Worm (Caenorhabditis elegans): ENCODE results near the gene srd-34.

srd-34 gene

ce11 chrV:10581837-10582300, 33.0 kb upstream of the srd-34 start, which contains the start of gene T21C9.6:
Gene T21C9.6, plus strand, starts transcription at chrV:10581887.
- TF ChIP-seq ceh-13 (GFP tag; optimal IDR thresholded peaks at IDR 0.05) (no peak), sea-1 (GFP tag; conservative IDR thresholded peaks at IDR 0.05) (no peak), flt-1 (GFP tag; IDR thresholded peaks at IDR 0.05) (no peak), hmbx-1 (tag; optimal IDR thresholded peaks at IDR 0.05) (no peak), hnd-1 (tag; optimal IDR thresholded peaks at IDR 0.05) (no peak), ets-7 (tag; optimal IDR thresholded peaks at IDR 0.05) (no peak), tbx-37 (GFP tag; conservative IDR thresholded peaks at IDR 0.05) (no peak), tbx-11 (GFP tag; IDR thresholded peaks at IDR 0.05) (no peak), aly-1 (tag; optimal IDR thresholded peaks at IDR 0.05) (no peak), B0310.2 (tag; optimal IDR thresholded peaks at IDR 0.05) (no peak), tra-4 (tag; optimal IDR thresholded peaks at IDR 0.05) (no peak), scrt-1 (GFP tag; IDR thresholded peaks at IDR 0.05) (no peak), ama-1 (optimal IDR thresholded peaks at IDR 0.05) (no peak), hmg-4 (GFP tag; optimal IDR thresholded peaks at IDR 0.05) (no peak), F13C5.2 (tag; optimal IDR thresholded peaks at IDR 0.05) (no peak), pes-1 (GFP tag; IDR thresholded peaks at IDR 0.05) (no peak)

ce11 chrV:10580638-10581037, 31.8 kb upstream of the srd-34 start:
- TF ChIP-seq tra-4 (tag; optimal IDR thresholded peaks at IDR 0.05) (no peak), ceh-36 (tag; optimal IDR thresholded peaks at IDR 0.05) (no peak), sea-1 (GFP tag; conservative IDR thresholded peaks at IDR 0.05) (no peak), flt-1 (GFP tag; IDR thresholded peaks at IDR 0.05) (no peak)

ce11 chrV:10578938-10579337, 30.1 kb upstream of the srd-34 start, which contains the start of the genes erh-1 and lpd-9:
Gene erh-1, minus strand, starts transcription at chrV:10579141.
Gene lpd-9, plus strand, starts transcription at chrV:10579305.
- no peak for TF ChIP-seq aly-1 (tag; optimal IDR thresholded peaks at IDR 0.05)
- peak; percentile 54 for TF ChIP-seq F13C5.2 (tag; optimal IDR thresholded peaks at IDR 0.05)
- 0 out of 2 replicates have a peak, but pooled peaks have one; percentile 31 for TF ChIP-seq tbx-37 (GFP tag; conservative IDR thresholded peaks at IDR 0.05)

ce11 chrV:10578226-10578625, 29.3 kb upstream of the srd-34 start, which contains the start of gene mics-1:
Gene mics-1, minus strand, starts transcription at chrV:10578326.
- TF ChIP-seq scrt-1 (GFP tag; IDR thresholded peaks at IDR 0.05) (no peak), sea-1 (GFP tag; conservative IDR thresholded peaks at IDR 0.05) (no peak), ceh-36 (tag; optimal IDR thresholded peaks at IDR 0.05) (no peak), B0310.2 (tag; optimal IDR thresholded peaks at IDR 0.05) (no peak), hnd-1 (tag; optimal IDR thresholded peaks at IDR 0.05) (no peak), F13C5.2 (tag; optimal IDR thresholded peaks at IDR 0.05) (no peak), pes-1 (GFP tag; IDR thresholded peaks at IDR 0.05) (no peak), ceh-13 (GFP tag; optimal IDR thresholded peaks at IDR 0.05) (no peak), hmg-4 (GFP tag; optimal IDR thresholded peaks at IDR 0.05) (no peak), ama-1 (optimal IDR thresholded peaks at IDR 0.05) (no peak), tbx-37 (GFP tag; conservative IDR thresholded peaks at IDR 0.05) (no peak), tra-4 (tag; optimal IDR thresholded peaks at IDR 0.05) (no peak)

ce11 chrV:10576319-10576718, 27.4 kb upstream of the srd-34 start, which contains the start of gene vps-54:
Gene vps-54, minus strand, starts transcription at chrV:10576419.
- TF ChIP-seq scrt-1 (GFP tag; IDR thresholded peaks at IDR 0.05) (no peak), B0310.2 (tag; optimal IDR thresholded peaks at IDR 0.05) (no peak), tbx-37 (GFP tag; conservative IDR thresholded peaks at IDR 0.05) (no peak), hmbx-1 (tag; optimal IDR thresholded peaks at IDR 0.05) (no peak), tra-4 (tag; optimal IDR thresholded peaks at IDR 0.05) (no peak), aly-1 (tag; optimal IDR thresholded peaks at IDR 0.05) (no peak), ets-7 (tag; optimal IDR thresholded peaks at IDR 0.05) (no peak)

ce11 chrV:10574197-10574596, 25.3 kb upstream of the srd-34 start:
- no peak for TF ChIP-seq ama-1 (optimal IDR thresholded peaks at IDR 0.05)

ce11 chrV:10572614-10573013, 23.7 kb upstream of the srd-34 start, which contains the start of gene del-6:
Gene del-6, plus strand, starts transcription at chrV:10572914.
- TF ChIP-seq tbx-37 (GFP tag; conservative IDR thresholded peaks at IDR 0.05) = no peak
- TF ChIP-seq flt-1 (GFP tag; IDR thresholded peaks at IDR 0.05) = no peak
- TF ChIP-seq ama-1 (optimal IDR thresholded peaks at IDR 0.05) = no peak

- no peak for TF ChIP-seq aly-1 (tag; optimal IDR thresholded peaks at IDR 0.05)
- TF ChIP-seq tbx-37 (GFP tag; conservative IDR thresholded peaks at IDR 0.05) = no peak
- TF ChIP-seq flt-1 (GFP tag; IDR thresholded peaks at IDR 0.05) = no peak
- no peak for TF ChIP-seq ceh-36 (tag; optimal IDR thresholded peaks at IDR 0.05)
- TF ChIP-seq tbx-11 (GFP tag; IDR thresholded peaks at IDR 0.05) = no peak
- TF ChIP-seq F13C5.2 (tag; optimal IDR thresholded peaks at IDR 0.05) = no peak
- TF ChIP-seq ets-7 (tag; optimal IDR thresholded peaks at IDR 0.05) = no peak
- no peak for TF ChIP-seq tra-4 (tag; optimal IDR thresholded peaks at IDR 0.05)
- TF ChIP-seq ama-1 (optimal IDR thresholded peaks at IDR 0.05) = no peak
- no peak for TF ChIP-seq hmg-4 (GFP tag; optimal IDR thresholded peaks at IDR 0.05)
- TF ChIP-seq hmbx-1 (tag; optimal IDR thresholded peaks at IDR 0.05) = no peak
- TF ChIP-seq hnd-1 (tag; optimal IDR thresholded peaks at IDR 0.05) = no peak
- no peak for TF ChIP-seq scrt-1 (GFP tag; IDR thresholded peaks at IDR 0.05)
Observed at ce11 chrV:10571523-10571922, 22.6 kb upstream of the srd-34 start.

- TF ChIP-seq tra-4 (tag; optimal IDR thresholded peaks at IDR 0.05) (no peak), B0310.2 (tag; optimal IDR thresholded peaks at IDR 0.05) (no peak), flt-1 (GFP tag; IDR thresholded peaks at IDR 0.05) (no peak), tbx-11 (GFP tag; IDR thresholded peaks at IDR 0.05) (no peak), F13C5.2 (tag; optimal IDR thresholded peaks at IDR 0.05) (no peak), scrt-1 (GFP tag; IDR thresholded peaks at IDR 0.05) (no peak), tbx-37 (GFP tag; conservative IDR thresholded peaks at IDR 0.05) (no peak), aly-1 (tag; optimal IDR thresholded peaks at IDR 0.05) (no peak), ama-1 (optimal IDR thresholded peaks at IDR 0.05) (no peak), ets-7 (tag; optimal IDR thresholded peaks at IDR 0.05) (no peak)
Observed at ce11 chrV:10568496-10568895, 19.6 kb upstream of the srd-34 start.
